Worm (Caenorhabditis elegans) whole organism, midembryonic: ENCODE results near the gene F41B5.1.

Source experiments
- T22C8.4 ChIP-seq: fragments of 200-800 bp; sonication (Bioruptor generic); IDR thresholded peaks from 2 replicates; pipeline ENCODE4 v1.3.6; 2022; ENCODE audit warnings: missing genetic modification characterization, missing compliant biosample characterization
- cog-1 ChIP-seq: sonication (generic microtip); optimal IDR thresholded peaks from 2 replicates; lab custom pipeline; 2016; ENCODE audit warnings: missing genetic modification characterization, missing compliant biosample characterization
- flt-1 ChIP-seq: fragments of 200-800 bp; sonication (Bioruptor generic); IDR thresholded peaks from 2 replicates; pipeline ENCODE4 v1.3.6; 2022; ENCODE audit warnings: missing genetic modification characterization, missing compliant biosample characterization
- klf-2 ChIP-seq: fragments of 200-800 bp; sonication (Bioruptor generic); conservative IDR thresholded peaks from 2 replicates; pipeline ENCODE4 v1.3.6; 2022; ENCODE audit warnings: missing genetic modification reagents, missing genetic modification characterization, missing compliant biosample characterization
- med-1 ChIP-seq: sonication (generic microtip); optimal IDR thresholded peaks from 2 replicates; lab custom pipeline; 2017; ENCODE audit warnings: missing genetic modification characterization, mild to moderate bottlenecking, missing compliant biosample characterization, antibody characterized with exemption, missing genetic modification reagents; ENCODE audit not compliant: insufficient read depth
- ref-1 ChIP-seq: fragments of 200-800 bp; sonication (Bioruptor generic); conservative IDR thresholded peaks from 2 replicates; pipeline ENCODE4 v1.3.6; 2022; ENCODE audit warnings: missing genetic modification reagents, missing genetic modification characterization, missing compliant biosample characterization
- tab-1 ChIP-seq: fragments of 200-800 bp; sonication (Bioruptor generic); IDR thresholded peaks from 2 replicates; pipeline ENCODE4 v1.3.6; 2022; ENCODE audit warnings: missing genetic modification characterization, missing compliant biosample characterization
- ztf-23 ChIP-seq: fragments of 200-800 bp; sonication (Bioruptor generic); IDR thresholded peaks from 2 replicates; pipeline ENCODE4 v1.3.6; 2022; ENCODE audit warnings: missing genetic modification reagents, missing genetic modification characterization, missing compliant biosample characterization
- ztf-29 ChIP-seq: fragments of 200-800 bp; sonication (Bioruptor generic); IDR thresholded peaks from 2 replicates; pipeline ENCODE4 v1.3.6; 2022; ENCODE audit warnings: missing genetic modification reagents, missing genetic modification characterization, missing compliant biosample characterization

Gene F41B5.1

ce11 chrV:2225130-2225529 lies 30.2 kb upstream of the F41B5.1 start, which contains the start of gene nhr-103:
Gene nhr-103, plus strand, starts transcription at chrV:2225430.
- TF ChIP-seq ztf-29 (no peak), flt-1 (GFP tag; lab: Robert Waterston, UW) (no peak), T22C8.4 (GFP tag; lab: Robert Waterston, UW) (no peak)

ce11 chrV:2226903-2227302 lies 28.4 kb upstream of the F41B5.1 start, which contains the start of gene nhr-18:
Gene nhr-18, plus strand, starts transcription at chrV:2227203.
- no peak for TF ChIP-seq cog-1 (tag; lab: Kevin White, UChicago)
- no peak for TF ChIP-seq ztf-29
- no peak for TF ChIP-seq T22C8.4 (GFP tag; lab: Robert Waterston, UW)
- no peak for TF ChIP-seq ref-1 (GFP tag; lab: Robert Waterston, UW)
- no peak for TF ChIP-seq med-1 (GFP tag; lab: Kevin White, UChicago)
- TF ChIP-seq ztf-23: no peak

ce11 chrV:2228781-2229180 lies 26.6 kb upstream of the F41B5.1 start, which contains the start of gene nhr-126:
Gene nhr-126, plus strand, starts transcription at chrV:2229081.
- TF ChIP-seq med-1 (GFP tag; lab: Kevin White, UChicago): no peak
- no peak for TF ChIP-seq T22C8.4 (GFP tag; lab: Robert Waterston, UW)
- no peak for TF ChIP-seq klf-2 (GFP tag; lab: Robert Waterston, UW)
- no peak for TF ChIP-seq ztf-29
- no peak for TF ChIP-seq ref-1 (GFP tag; lab: Robert Waterston, UW)
- no peak for TF ChIP-seq cog-1 (tag; lab: Kevin White, UChicago)
- TF ChIP-seq ztf-23: no peak
- no peak for TF ChIP-seq flt-1 (GFP tag; lab: Robert Waterston, UW)
- TF ChIP-seq tab-1: no peak

- TF ChIP-seq cog-1 (tag; lab: Kevin White, UChicago): no peak
- TF ChIP-seq T22C8.4 (GFP tag; lab: Robert Waterston, UW): no peak
- no peak for TF ChIP-seq med-1 (GFP tag; lab: Kevin White, UChicago)
- TF ChIP-seq ref-1 (GFP tag; lab: Robert Waterston, UW): no peak
- TF ChIP-seq klf-2 (GFP tag; lab: Robert Waterston, UW): no peak
- no peak for TF ChIP-seq ztf-29
- TF ChIP-seq tab-1: no peak
These were observed 24.4 kb upstream of the F41B5.1 start, which contains the start of gene nhr-134 for ce11 chrV:2230912-2231311. Gene nhr-134, plus strand, starts transcription at chrV:2231223.

- TF ChIP-seq cog-1 (tag; lab: Kevin White, UChicago) (no peak), T22C8.4 (GFP tag; lab: Robert Waterston, UW) (no peak), ztf-23 (no peak), flt-1 (GFP tag; lab: Robert Waterston, UW) (no peak), tab-1 (no peak), ref-1 (GFP tag; lab: Robert Waterston, UW) (no peak), klf-2 (GFP tag; lab: Robert Waterston, UW) (no peak), ztf-29 (no peak), med-1 (GFP tag; lab: Kevin White, UChicago) (no peak)
These were observed 22.2 kb upstream of the F41B5.1 start, which contains the start of gene nhr-96 for ce11 chrV:2233177-2233576. Gene nhr-96, plus strand, starts transcription at chrV:2233477.

ce11 chrV:2235848-2236247 lies 19.5 kb upstream of the F41B5.1 start, which contains the start of gene cyp-33C4:
Gene cyp-33C4, plus strand, starts transcription at chrV:2236140.
- no peak for TF ChIP-seq med-1 (GFP tag; lab: Kevin White, UChicago)
- no peak for TF ChIP-seq cog-1 (tag; lab: Kevin White, UChicago)
- TF ChIP-seq klf-2 (GFP tag; lab: Robert Waterston, UW): no peak
- TF ChIP-seq T22C8.4 (GFP tag; lab: Robert Waterston, UW): no peak
- TF ChIP-seq flt-1 (GFP tag; lab: Robert Waterston, UW): no peak
- TF ChIP-seq ztf-23: no peak
- TF ChIP-seq ref-1 (GFP tag; lab: Robert Waterston, UW): no peak
- no peak for TF ChIP-seq ztf-29
- TF ChIP-seq tab-1: no peak

- TF ChIP-seq klf-2 (GFP tag; lab: Robert Waterston, UW) (no peak), ztf-23 (no peak), med-1 (GFP tag; lab: Kevin White, UChicago) (no peak), flt-1 (GFP tag; lab: Robert Waterston, UW) (no peak), T22C8.4 (GFP tag; lab: Robert Waterston, UW) (no peak), ztf-29 (no peak), ref-1 (GFP tag; lab: Robert Waterston, UW) (no peak), cog-1 (tag; lab: Kevin White, UChicago) (no peak), tab-1 (no peak)
These were observed 17.3 kb upstream of the F41B5.1 start for ce11 chrV:2238012-2238411.

- TF ChIP-seq med-1 (GFP tag; lab: Kevin White, UChicago): no peak
- no peak for TF ChIP-seq ref-1 (GFP tag; lab: Robert Waterston, UW)
These were observed 12.7 kb upstream of the F41B5.1 start, which contains the start of gene cyp-33C3 for ce11 chrV:2242630-2243029. Gene cyp-33C3, plus strand, starts transcription at chrV:2242778.

ce11 chrV:2244751-2245150 lies 10.6 kb upstream of the F41B5.1 start, which contains the start of gene cyp-33C5:
Gene cyp-33C5, plus strand, starts transcription at chrV:2245004.
- no peak for TF ChIP-seq T22C8.4 (GFP tag; lab: Robert Waterston, UW)
- no peak for TF ChIP-seq ztf-23
- no peak for TF ChIP-seq cog-1 (tag; lab: Kevin White, UChicago)
- TF ChIP-seq tab-1: no peak
- TF ChIP-seq klf-2 (GFP tag; lab: Robert Waterston, UW): no peak
- no peak for TF ChIP-seq ztf-29
- no peak for TF ChIP-seq med-1 (GFP tag; lab: Kevin White, UChicago)
- TF ChIP-seq ref-1 (GFP tag; lab: Robert Waterston, UW): no peak
- no peak for TF ChIP-seq flt-1 (GFP tag; lab: Robert Waterston, UW)

ce11 chrV:2249310-2249709 lies 6.0 kb upstream of the F41B5.1 start, which contains the start of gene cyp-33C6:
Gene cyp-33C6, minus strand, starts transcription at chrV:2249410.
- TF ChIP-seq med-1 (GFP tag; lab: Kevin White, UChicago): no peak
- no peak for TF ChIP-seq klf-2 (GFP tag; lab: Robert Waterston, UW)
- TF ChIP-seq tab-1: no peak
- no peak for TF ChIP-seq ztf-29
- TF ChIP-seq ztf-23: no peak
- no peak for TF ChIP-seq cog-1 (tag; lab: Kevin White, UChicago)
- no peak for TF ChIP-seq ref-1 (GFP tag; lab: Robert Waterston, UW)
